Worm (Caenorhabditis elegans): ENCODE measurements around the gene Y49G5A.1.

DNA sequence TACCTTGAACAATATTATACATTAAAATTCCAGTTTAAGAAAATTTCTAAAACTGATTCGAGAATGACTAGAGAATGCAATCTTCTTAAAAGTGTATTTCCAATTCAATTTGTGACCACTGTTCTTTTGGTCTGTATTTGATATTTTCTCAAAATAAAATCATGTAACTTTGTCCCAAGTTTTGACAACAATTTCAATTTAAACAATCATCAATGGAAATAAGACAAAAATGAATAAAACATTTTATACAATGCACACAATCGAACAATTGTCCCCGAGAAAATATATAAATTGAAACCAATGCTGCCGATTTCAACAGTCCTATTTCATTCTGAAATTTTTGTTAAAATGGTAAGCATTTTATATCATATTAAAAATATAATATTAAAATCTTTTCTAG, 24.5 kb upstream of the Y49G5A.1 start, which contains the start of gene C10G8.4:
- TF ChIP-seq ztf-11 (tag; optimal IDR thresholded peaks at IDR 0.05) (no peak), nhr-12 (tag; optimal IDR thresholded peaks at IDR 0.05) (no peak), fkh-10 (GFP tag; optimal IDR thresholded peaks at IDR 0.05) (no peak), elt-2 (tag; optimal IDR thresholded peaks at IDR 0.05) (no peak), tbx-2 (tag; optimal IDR thresholded peaks at IDR 0.05) (no peak), elt-3 (tag; optimal IDR thresholded peaks at IDR 0.05) (no peak), zag-1 (tag; optimal IDR thresholded peaks at IDR 0.05) (no peak), ztf-4 (tag; optimal IDR thresholded peaks at IDR 0.05) (no peak), aly-2 (tag; optimal IDR thresholded peaks at IDR 0.05) (no peak), skn-1 (tag; optimal IDR thresholded peaks at IDR 0.05) (no peak), nhr-25 (tag; optimal IDR thresholded peaks at IDR 0.05) (no peak), nhr-28 (tag; optimal IDR thresholded peaks at IDR 0.05) (no peak)

All from whole organism, L3 larva.